Fruit fly (Drosophila melanogaster): ENCODE data around the gene CG13733.

Gene CG13733

DNA sequence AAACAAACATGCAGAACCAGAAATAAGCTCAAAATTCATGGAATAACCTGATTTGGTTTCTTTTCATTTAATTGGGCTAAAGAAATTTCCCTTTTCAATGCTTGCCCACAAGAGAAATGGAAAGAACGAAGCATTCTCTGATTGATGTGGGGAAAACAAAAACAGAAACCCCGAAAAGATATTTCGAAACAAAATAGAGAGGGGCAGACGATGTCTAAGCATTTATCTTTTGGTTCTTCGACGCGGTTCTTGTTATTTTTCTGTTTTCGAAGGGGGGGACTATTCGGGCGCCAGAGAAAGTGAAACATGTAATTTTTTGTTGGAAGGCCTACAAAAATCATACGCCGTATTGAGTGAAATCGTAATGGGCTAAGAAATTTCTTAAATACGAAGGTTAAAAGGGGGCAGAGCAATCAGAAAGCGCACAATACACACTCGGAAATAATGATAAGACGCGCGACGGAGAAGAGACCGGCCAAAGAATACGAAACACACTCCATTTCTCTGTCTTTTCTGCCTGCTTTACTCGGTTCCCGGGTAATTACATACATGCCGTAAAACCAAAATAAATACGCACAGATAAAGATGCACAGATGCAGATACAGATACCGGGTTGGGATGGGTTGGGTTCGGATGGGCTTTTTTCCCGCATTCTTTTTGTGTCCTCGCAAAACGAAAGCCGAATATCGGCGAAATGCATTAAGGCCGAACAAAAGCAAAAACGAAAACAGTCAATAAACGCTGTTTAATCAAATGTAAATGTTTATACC lies 10.1 kb upstream of the CG13733 start (continued):
- TF ChIP-seq CG13123 (GFP tag; optimal IDR thresholded peaks at IDR 0.05) (no peak), chif (GFP tag; optimal IDR thresholded peaks at IDR 0.05) (no peak), prd (optimal IDR thresholded peaks at IDR 0.05) (no peak), prd (GFP tag; IDR thresholded peaks at IDR 0.05) (no peak), CG17829 (tag; optimal IDR thresholded peaks at IDR 0.05) (no peak), CG31388 (GFP tag; optimal IDR thresholded peaks at IDR 0.05) (no peak), PHDP (tag; optimal IDR thresholded peaks at IDR 0.05) (no peak), CG8388 (GFP tag; optimal IDR thresholded peaks at IDR 0.05) (no peak), Hr51 (GFP tag; optimal IDR thresholded peaks at IDR 0.05) (no peak), ttk (GFP tag; IDR thresholded peaks at IDR 0.05) (no peak), dm (GFP tag; optimal IDR thresholded peaks at IDR 0.05) (no peak), CG3407 (GFP tag; optimal IDR thresholded peaks at IDR 0.05) (no peak), D (optimal IDR thresholded peaks at IDR 0.05) (no peak), D (GFP tag; optimal IDR thresholded peaks at IDR 0.05) (no peak), CG1602 (GFP tag; optimal IDR thresholded peaks at IDR 0.05) (no peak), psq (GFP tag; optimal IDR thresholded peaks at IDR 0.05) (no peak), ATbp (GFP tag; optimal IDR thresholded peaks at IDR 0.05) (peak; percentile 30), CG7271 (tag; optimal IDR thresholded peaks at IDR 0.05) (no peak), NFAT (GFP tag; IDR thresholded peaks at IDR 0.05) (no peak), kay (GFP tag; optimal IDR thresholded peaks at IDR 0.05) (no peak), CG11093 (GFP tag; IDR thresholded peaks at IDR 0.05) (no peak), ERR (GFP tag; optimal IDR thresholded peaks at IDR 0.05) (no peak), bcd (GFP tag; optimal IDR thresholded peaks at IDR 0.05) (no peak), dpn (GFP tag; optimal IDR thresholded peaks at IDR 0.05) (no peak), CG18599 (GFP tag; optimal IDR thresholded peaks at IDR 0.05) (no peak), CG14860 (GFP tag; IDR thresholded peaks at IDR 0.05; ENCODE audit: partially characterized antibody) (no peak), Blimp-1 (GFP tag; optimal IDR thresholded peaks at IDR 0.05) (peak; percentile 97), gsb-n (tag; optimal IDR thresholded peaks at IDR 0.05) (no peak), usp (GFP tag; optimal IDR thresholded peaks at IDR 0.05) (no peak)

DNA sequence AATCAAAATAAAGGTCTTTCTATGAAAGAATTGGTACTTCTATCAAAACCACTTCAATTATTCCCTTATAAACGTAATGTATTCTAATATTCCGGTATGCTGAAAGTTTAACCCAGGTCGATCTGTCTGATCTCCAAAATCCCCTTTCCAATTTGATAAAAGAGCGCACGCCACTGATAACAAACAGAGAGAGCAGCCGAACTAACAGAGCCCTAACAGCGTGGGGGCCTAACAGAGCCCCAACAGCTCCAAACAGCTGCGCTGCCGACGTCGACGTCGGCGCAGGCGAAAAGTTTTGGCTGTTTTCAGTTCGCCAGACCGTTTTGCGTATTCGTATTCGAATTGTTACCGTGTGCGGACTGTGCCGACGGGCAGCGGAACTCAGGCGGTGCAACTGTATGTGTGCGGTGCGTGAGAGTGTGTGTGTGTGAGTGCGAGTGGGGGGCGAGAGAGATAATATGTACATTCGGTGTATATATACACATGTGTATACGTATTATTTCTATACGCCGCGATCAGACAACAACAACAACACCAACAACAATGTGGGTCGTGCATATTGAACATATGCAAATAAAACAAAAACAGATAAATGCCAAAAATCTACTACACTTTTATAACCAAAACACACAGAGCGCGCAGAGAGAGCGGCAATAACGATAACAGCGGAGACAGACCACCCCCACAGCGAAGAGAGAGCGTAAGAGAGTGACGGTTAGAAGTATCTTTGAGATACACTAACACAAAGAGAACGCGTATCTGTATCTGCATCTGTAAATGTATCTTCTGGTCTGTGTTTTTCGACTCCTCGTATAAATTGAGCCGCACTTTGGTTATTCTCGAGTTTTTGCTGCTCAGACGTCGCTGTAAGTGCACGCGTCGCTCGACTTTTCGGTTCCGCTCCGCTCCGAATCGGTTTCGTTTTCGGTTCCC lies 8.3 kb upstream of the CG13733 start, which contains the start of gene Oatp74D:
Gene Oatp74D (plus strand): TSS at position 325 of the 933 bp plus-strand sequence.
- TF ChIP-seq CG12744 (GFP tag; optimal IDR thresholded peaks at IDR 0.05), result no peak
- peak; percentile 30 for TF ChIP-seq CG3281 (GFP tag; optimal IDR thresholded peaks at IDR 0.05)
- peak in 1 of 2 experiments; percentile 51 for TF ChIP-seq Eip74EF (GFP tag; optimal IDR thresholded peaks at IDR 0.05)
- TF ChIP-seq jigr1 (GFP tag; IDR thresholded peaks at IDR 0.05), result no peak
- no peak for TF ChIP-seq Abd-B (GFP tag; optimal IDR thresholded peaks at IDR 0.05)
- peak; percentile 15; the same call in 1 of the 2 replicates for TF ChIP-seq Awh (GFP tag; IDR thresholded peaks at IDR 0.05)
- TF ChIP-seq CG7963 (GFP tag; IDR thresholded peaks at IDR 0.05; ENCODE audit: partially characterized antibody), result no peak
- TF ChIP-seq sim (GFP tag; IDR thresholded peaks at IDR 0.05), result no peak
- peak; percentile 65 for TF ChIP-seq CG15696 (tag; optimal IDR thresholded peaks at IDR 0.05)
- TF ChIP-seq Lim3 (GFP tag; IDR thresholded peaks at IDR 0.05), result no peak
- TF ChIP-seq ems (GFP tag; optimal IDR thresholded peaks at IDR 0.05), result no peak
- no peak for TF ChIP-seq D (optimal IDR thresholded peaks at IDR 0.05)
- TF ChIP-seq D (GFP tag; optimal IDR thresholded peaks at IDR 0.05), result peak; percentile 63
- no peak for TF ChIP-seq dan (GFP tag; IDR thresholded peaks at IDR 0.05)
- TF ChIP-seq dm (GFP tag; optimal IDR thresholded peaks at IDR 0.05), result peak; percentile 1
- TF ChIP-seq CG17568 (GFP tag; optimal IDR thresholded peaks at IDR 0.05), result peak; percentile 68
- TF ChIP-seq D19A (tag; optimal IDR thresholded peaks at IDR 0.05), result peak; percentile 4
- peak in 1 of 2 experiments; percentile 25 for TF ChIP-seq chif (GFP tag; optimal IDR thresholded peaks at IDR 0.05)
- 0 out of 2 replicates have a peak, but pooled peaks have one; percentile 2 for TF ChIP-seq NFAT (GFP tag; IDR thresholded peaks at IDR 0.05)
- peak; percentile 63 for TF ChIP-seq CG9727 (GFP tag; optimal IDR thresholded peaks at IDR 0.05)
- TF ChIP-seq CG6683 (GFP tag; optimal IDR thresholded peaks at IDR 0.05), result peak; percentile 53
- no peak for TF ChIP-seq pum (GFP tag; optimal IDR thresholded peaks at IDR 0.05)
- peak; percentile 22 for TF ChIP-seq pnt (GFP tag; optimal IDR thresholded peaks at IDR 0.05)
